Worm (Caenorhabditis elegans): Measurements from ENCODE around the gene Y66D12A.24.

Gene Y66D12A.24

ce11 chrIII:11544947-11545346 lies 48.3 kb downstream of the Y66D12A.24 start:
- TF ChIP-seq spr-1 (tag; optimal IDR thresholded peaks at IDR 0.05) (no peak), zag-1 (tag; optimal IDR thresholded peaks at IDR 0.05) (no peak), lin-29 (GFP tag; IDR thresholded peaks at IDR 0.05) (no peak), set-16 (GFP tag; IDR thresholded peaks at IDR 0.05) (peak; percentile 84)

- TF ChIP-seq nhr-28 (tag; optimal IDR thresholded peaks at IDR 0.05) (peak; percentile 22), lim-7 (GFP tag; IDR thresholded peaks at IDR 0.05) (no peak), daf-16 (GFP tag; optimal IDR thresholded peaks at IDR 0.05) (no peak), daf-16 (tag; optimal IDR thresholded peaks at IDR 0.05) (peak; percentile 57), dve-1 (tag; optimal IDR thresholded peaks at IDR 0.05; ENCODE audit: insufficient read depth) (peak; percentile 12)
Measured at ce11 chrIII:11548070-11548469, 51.4 kb downstream of the Y66D12A.24 start, which contains the start of gene Y66D12A.13. Gene Y66D12A.13, plus strand, starts transcription at chrIII:11548370.
